Fruit fly (Drosophila melanogaster): ENCODE data around the gene Ldh.

Ldh gene

dm6 chr3L:6269003-6269402, 6.5 kb upstream of the Ldh start:
- no peak for TF ChIP-seq pad (GFP tag; optimal IDR thresholded peaks at IDR 0.05)
- no peak for TF ChIP-seq Clk (GFP tag; optimal IDR thresholded peaks at IDR 0.05)

dm6 chr3L:6268076-6268475, 5.6 kb upstream of the Ldh start:
- TF ChIP-seq CG7045 (GFP tag; optimal IDR thresholded peaks at IDR 0.05) (no peak), CG1620 (GFP tag; optimal IDR thresholded peaks at IDR 0.05) (no peak), CG12768 (GFP tag; optimal IDR thresholded peaks at IDR 0.05) (no peak), CG7101 (tag; optimal IDR thresholded peaks at IDR 0.05) (no peak), Clk (GFP tag; optimal IDR thresholded peaks at IDR 0.05) (no peak), tj (GFP tag; optimal IDR thresholded peaks at IDR 0.05) (no peak), CG11617 (GFP tag; optimal IDR thresholded peaks at IDR 0.05) (no peak), toe (GFP tag; optimal IDR thresholded peaks at IDR 0.05) (no peak), Hr96 (GFP tag; optimal IDR thresholded peaks at IDR 0.05) (no peak), CG14711 (tag; optimal IDR thresholded peaks at IDR 0.05) (no peak), bab1 (GFP tag; optimal IDR thresholded peaks at IDR 0.05) (no peak), kay (GFP tag; ENCODE audit: borderline replicate concordance) (no peak), Crg-1 (GFP tag; optimal IDR thresholded peaks at IDR 0.05) (no peak), ovo (GFP tag; optimal IDR thresholded peaks at IDR 0.05) (no peak), cnc (optimal IDR thresholded peaks at IDR 0.05) (no peak), pad (GFP tag; optimal IDR thresholded peaks at IDR 0.05) (no peak)

- no peak for TF ChIP-seq tj (GFP tag; optimal IDR thresholded peaks at IDR 0.05)
- TF ChIP-seq bab1 (GFP tag; optimal IDR thresholded peaks at IDR 0.05), result no peak
- no peak for TF ChIP-seq CG7101 (tag; optimal IDR thresholded peaks at IDR 0.05)
- TF ChIP-seq CG11617 (GFP tag; optimal IDR thresholded peaks at IDR 0.05), result no peak
- no peak for TF ChIP-seq Mnt (GFP tag; optimal IDR thresholded peaks at IDR 0.05)
- no peak for TF ChIP-seq CG7045 (GFP tag; optimal IDR thresholded peaks at IDR 0.05)
- no peak for TF ChIP-seq CG12768 (GFP tag; optimal IDR thresholded peaks at IDR 0.05)
- no peak for TF ChIP-seq kay (GFP tag; ENCODE audit: borderline replicate concordance)
- no peak for TF ChIP-seq toe (GFP tag; optimal IDR thresholded peaks at IDR 0.05)
- no peak for TF ChIP-seq ovo (GFP tag; optimal IDR thresholded peaks at IDR 0.05)
- no peak for TF ChIP-seq Crg-1 (GFP tag; optimal IDR thresholded peaks at IDR 0.05)
- TF ChIP-seq cnc (optimal IDR thresholded peaks at IDR 0.05), result no peak
- TF ChIP-seq cic (GFP tag; optimal IDR thresholded peaks at IDR 0.05), result no peak
These were observed 5.0 kb upstream of the Ldh start for dm6 chr3L:6267509-6267908.

- TF ChIP-seq Clk (GFP tag; optimal IDR thresholded peaks at IDR 0.05), result no peak
- TF ChIP-seq CG14711 (tag; optimal IDR thresholded peaks at IDR 0.05), result no peak
- TF ChIP-seq ovo (GFP tag; optimal IDR thresholded peaks at IDR 0.05), result no peak
- TF ChIP-seq Hr96 (GFP tag; optimal IDR thresholded peaks at IDR 0.05), result no peak
- no peak for TF ChIP-seq toe (GFP tag; optimal IDR thresholded peaks at IDR 0.05)
- TF ChIP-seq CG7045 (GFP tag; optimal IDR thresholded peaks at IDR 0.05), result no peak
- no peak for TF ChIP-seq CG5204 (GFP tag; optimal IDR thresholded peaks at IDR 0.05)
- no peak for TF ChIP-seq bab1 (GFP tag; optimal IDR thresholded peaks at IDR 0.05)
- no peak for TF ChIP-seq CG1620 (GFP tag; optimal IDR thresholded peaks at IDR 0.05)
- TF ChIP-seq Crg-1 (GFP tag; optimal IDR thresholded peaks at IDR 0.05), result no peak
- TF ChIP-seq kay (GFP tag; ENCODE audit: borderline replicate concordance), result no peak
These were observed 3.8 kb upstream of the Ldh start for dm6 chr3L:6266321-6266720.

dm6 chr3L:6263896-6264841, 1.7 kb upstream of the Ldh start:
- TF ChIP-seq Crg-1 (GFP tag; optimal IDR thresholded peaks at IDR 0.05) (no peak), CG5204 (GFP tag; optimal IDR thresholded peaks at IDR 0.05) (peak; percentile 29), Clk (GFP tag; optimal IDR thresholded peaks at IDR 0.05) (no peak), cnc (optimal IDR thresholded peaks at IDR 0.05) (no peak), CG1620 (GFP tag; optimal IDR thresholded peaks at IDR 0.05) (peak; percentile 47), toe (GFP tag; optimal IDR thresholded peaks at IDR 0.05) (peak; percentile 39), kay (GFP tag; ENCODE audit: borderline replicate concordance) (peak; percentile 87), CG12768 (GFP tag; optimal IDR thresholded peaks at IDR 0.05) (no peak), ovo (GFP tag; optimal IDR thresholded peaks at IDR 0.05) (no peak), Hr96 (GFP tag; optimal IDR thresholded peaks at IDR 0.05) (peak; percentile 5), pad (GFP tag; optimal IDR thresholded peaks at IDR 0.05) (no peak), tj (GFP tag; optimal IDR thresholded peaks at IDR 0.05) (peak; percentile 32), CG33017 (tag; optimal IDR thresholded peaks at IDR 0.05) (no peak), cic (GFP tag; optimal IDR thresholded peaks at IDR 0.05) (no peak), CG14711 (tag; optimal IDR thresholded peaks at IDR 0.05) (no peak)

- no peak for TF ChIP-seq CG14711 (tag; optimal IDR thresholded peaks at IDR 0.05)
- no peak for TF ChIP-seq CG33017 (tag; optimal IDR thresholded peaks at IDR 0.05)
- no peak for TF ChIP-seq Hr96 (GFP tag; optimal IDR thresholded peaks at IDR 0.05)
- TF ChIP-seq Crg-1 (GFP tag; optimal IDR thresholded peaks at IDR 0.05), result no peak
- no peak for TF ChIP-seq CG5204 (GFP tag; optimal IDR thresholded peaks at IDR 0.05)
- no peak for TF ChIP-seq toe (GFP tag; optimal IDR thresholded peaks at IDR 0.05)
- no peak for TF ChIP-seq Clk (GFP tag; optimal IDR thresholded peaks at IDR 0.05)
- TF ChIP-seq CG7045 (GFP tag; optimal IDR thresholded peaks at IDR 0.05), result no peak
- no peak for TF ChIP-seq pad (GFP tag; optimal IDR thresholded peaks at IDR 0.05)
- TF ChIP-seq Mnt (GFP tag; optimal IDR thresholded peaks at IDR 0.05), result no peak
- TF ChIP-seq CG11617 (GFP tag; optimal IDR thresholded peaks at IDR 0.05), result no peak
- TF ChIP-seq bab1 (GFP tag; optimal IDR thresholded peaks at IDR 0.05), result no peak
- no peak for TF ChIP-seq CG1620 (GFP tag; optimal IDR thresholded peaks at IDR 0.05)
- no peak for TF ChIP-seq tj (GFP tag; optimal IDR thresholded peaks at IDR 0.05)
- no peak for TF ChIP-seq kay (GFP tag; ENCODE audit: borderline replicate concordance)
These were observed 976 bp upstream of the Ldh start for dm6 chr3L:6263470-6263869.

Measured in whole organism, adult.